Worm (Caenorhabditis elegans): ENCODE results near the gene dvc-1.

Gene dvc-1

DNA sequence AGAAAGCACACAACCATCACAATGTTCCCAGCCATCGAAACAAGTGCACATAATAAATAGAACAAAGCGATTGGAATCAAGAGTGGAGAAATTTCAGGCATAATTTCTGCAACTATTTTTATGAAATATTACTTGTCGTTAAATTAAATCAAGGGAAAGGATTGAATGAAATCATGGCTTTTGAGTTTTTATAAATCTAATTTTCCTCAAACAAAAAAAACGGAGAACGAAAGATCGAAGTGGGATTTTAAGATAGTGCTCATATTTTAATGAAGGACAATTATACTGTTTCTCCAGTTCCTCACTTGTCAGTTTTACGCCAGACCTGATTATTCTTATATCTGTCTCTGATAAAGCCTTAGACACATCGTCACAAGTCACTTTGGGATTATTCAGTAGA lies 13.3 kb upstream of the dvc-1 start, which contains the start of gene srsx-33:
srsx-33 (minus strand) TSS at position 101 of the 400 bp plus-strand sequence.
- TF ChIP-seq drap-1 (GFP tag; optimal IDR thresholded peaks at IDR 0.05) (no peak), ztf-11 (tag; optimal IDR thresholded peaks at IDR 0.05) (no peak), mls-2 (tag; optimal IDR thresholded peaks at IDR 0.05) (no peak), nhr-2 (tag; optimal IDR thresholded peaks at IDR 0.05) (no peak), unc-120 (tag; optimal IDR thresholded peaks at IDR 0.05; ENCODE audit: poor library complexity, severe bottlenecking) (no peak), pha-4 (tag; optimal IDR thresholded peaks at IDR 0.05) (no peak), ham-2 (GFP tag; optimal IDR thresholded peaks at IDR 0.05) (no peak), ceh-43 (GFP tag; optimal IDR thresholded peaks at IDR 0.05) (no peak), ceh-83 (GFP tag; optimal IDR thresholded peaks at IDR 0.05) (no peak), M03D4.4 (tag; optimal IDR thresholded peaks at IDR 0.05) (no peak), hlh-1 (tag; optimal IDR thresholded peaks at IDR 0.05) (no peak)

DNA sequence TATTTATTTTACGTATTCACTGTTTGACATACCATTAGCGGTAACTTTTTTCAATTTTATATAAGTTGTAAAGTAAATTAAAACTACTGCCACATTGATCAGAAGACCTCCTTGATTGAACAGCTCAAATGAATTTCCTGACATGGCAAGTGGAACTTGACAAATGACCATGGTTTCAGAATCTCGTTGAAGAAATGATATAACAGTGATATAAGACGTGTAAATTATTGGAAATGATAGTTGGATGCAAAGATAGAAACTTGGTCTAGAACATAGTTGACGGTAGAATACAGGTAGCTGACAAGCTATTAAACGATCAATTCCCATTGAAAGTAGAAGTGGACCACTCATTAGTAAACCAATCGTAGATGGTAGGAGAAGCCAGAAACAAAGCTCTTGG lies 12.7 kb upstream of the dvc-1 start:
- TF ChIP-seq sptf-1 (tag; optimal IDR thresholded peaks at IDR 0.05) = no peak
- no peak for TF ChIP-seq ham-2 (GFP tag; optimal IDR thresholded peaks at IDR 0.05)
- no peak for TF ChIP-seq elt-3 (tag; optimal IDR thresholded peaks at IDR 0.05)
- no peak for TF ChIP-seq unc-62 (GFP tag; optimal IDR thresholded peaks at IDR 0.05)
- no peak for TF ChIP-seq tbx-8 (GFP tag; optimal IDR thresholded peaks at IDR 0.05)
- no peak for TF ChIP-seq nhr-12 (tag; optimal IDR thresholded peaks at IDR 0.05)
- TF ChIP-seq ztf-11 (tag; optimal IDR thresholded peaks at IDR 0.05) = no peak
- TF ChIP-seq nhr-2 (tag; optimal IDR thresholded peaks at IDR 0.05) = no peak
- TF ChIP-seq nhr-76 (tag; optimal IDR thresholded peaks at IDR 0.05) = no peak
- TF ChIP-seq ceh-83 (GFP tag; optimal IDR thresholded peaks at IDR 0.05) = no peak
- TF ChIP-seq pha-4 (tag; optimal IDR thresholded peaks at IDR 0.05) = no peak
- TF ChIP-seq unc-120 (tag; optimal IDR thresholded peaks at IDR 0.05; ENCODE audit: poor library complexity, severe bottlenecking) = no peak
- TF ChIP-seq hlh-1 (tag; optimal IDR thresholded peaks at IDR 0.05) = no peak
- TF ChIP-seq ces-1 (GFP tag; optimal IDR thresholded peaks at IDR 0.05) = no peak
- TF ChIP-seq lin-13 (tag; optimal IDR thresholded peaks at IDR 0.05) = no peak
- no peak for TF ChIP-seq drap-1 (GFP tag; optimal IDR thresholded peaks at IDR 0.05)
- no peak for TF ChIP-seq ceh-43 (GFP tag; optimal IDR thresholded peaks at IDR 0.05)
- TF ChIP-seq elt-1 (tag; optimal IDR thresholded peaks at IDR 0.05; ENCODE audit: borderline replicate concordance, insufficient read depth) = no peak
- no peak for TF ChIP-seq mep-1 (tag; optimal IDR thresholded peaks at IDR 0.05)

DNA sequence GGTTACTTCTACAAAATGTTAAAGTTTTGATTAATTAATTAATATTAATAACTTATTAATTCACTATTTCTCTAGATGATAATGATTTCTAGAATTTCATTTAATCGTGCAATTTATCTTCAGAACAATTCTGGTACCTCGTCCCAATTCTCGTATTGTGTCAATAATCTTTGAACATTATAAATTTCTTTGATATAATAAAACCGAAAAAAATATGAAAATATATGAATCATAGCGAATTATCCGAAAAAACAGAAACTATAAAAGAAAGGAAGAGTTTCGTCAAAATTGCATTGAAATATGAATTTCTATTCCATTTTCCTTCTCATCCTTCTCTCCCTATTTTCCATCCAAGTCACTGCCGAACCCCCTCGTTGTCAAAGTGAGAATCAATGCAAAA lies 11.6 kb upstream of the dvc-1 start, which contains the start of gene T19B10.12:
T19B10.12 (plus strand) TSS at position 301 of the 400 bp plus-strand sequence.
- TF ChIP-seq lin-32 (GFP tag; optimal IDR thresholded peaks at IDR 0.05) (no peak), snpc-4 (tag; optimal IDR thresholded peaks at IDR 0.05) (no peak), elt-3 (tag; optimal IDR thresholded peaks at IDR 0.05) (no peak), elt-1 (tag; optimal IDR thresholded peaks at IDR 0.05; ENCODE audit: borderline replicate concordance, insufficient read depth) (no peak), nhr-12 (tag; optimal IDR thresholded peaks at IDR 0.05) (no peak), mls-2 (tag; optimal IDR thresholded peaks at IDR 0.05) (no peak), unc-39 (tag; optimal IDR thresholded peaks at IDR 0.05) (no peak), sptf-1 (tag; optimal IDR thresholded peaks at IDR 0.05) (no peak), flh-1 (GFP tag; optimal IDR thresholded peaks at IDR 0.05) (no peak), tbx-8 (GFP tag; optimal IDR thresholded peaks at IDR 0.05) (no peak), ztf-11 (tag; optimal IDR thresholded peaks at IDR 0.05) (no peak), blmp-1 (tag; optimal IDR thresholded peaks at IDR 0.05) (no peak), ceh-83 (GFP tag; optimal IDR thresholded peaks at IDR 0.05) (no peak)

DNA sequence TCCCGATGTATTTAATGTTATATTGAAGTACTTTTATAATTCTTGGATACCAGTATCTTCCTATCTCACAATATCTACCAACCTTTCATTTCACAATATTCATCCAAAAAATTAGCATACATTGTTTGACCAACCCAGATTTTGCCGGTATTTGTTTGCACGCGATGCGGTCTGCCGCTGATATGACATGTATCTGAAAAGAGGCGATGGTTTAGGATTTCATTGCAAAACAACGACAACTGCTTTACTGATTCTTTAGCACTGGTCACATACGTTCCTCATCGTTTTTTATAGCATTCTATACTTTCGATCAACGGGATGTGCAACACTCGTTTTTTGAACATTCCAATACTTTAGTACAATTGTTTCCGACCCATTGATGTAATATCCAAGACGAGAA lies 8.7 kb upstream of the dvc-1 start, which contains the start of gene mam-4:
mam-4 (plus strand) TSS at position 301 of the 400 bp plus-strand sequence.
- TF ChIP-seq nhr-237 (tag; optimal IDR thresholded peaks at IDR 0.05) (no peak), ham-2 (GFP tag; optimal IDR thresholded peaks at IDR 0.05) (no peak), unc-120 (tag; optimal IDR thresholded peaks at IDR 0.05; ENCODE audit: poor library complexity, severe bottlenecking) (no peak), ceh-83 (GFP tag; optimal IDR thresholded peaks at IDR 0.05) (no peak), nhr-28 (tag; optimal IDR thresholded peaks at IDR 0.05) (no peak), drap-1 (GFP tag; optimal IDR thresholded peaks at IDR 0.05) (no peak), mab-5 (tag; optimal IDR thresholded peaks at IDR 0.05) (no peak), ztf-11 (tag; optimal IDR thresholded peaks at IDR 0.05) (no peak), blmp-1 (tag; optimal IDR thresholded peaks at IDR 0.05) (no peak), cnd-1 (tag; optimal IDR thresholded peaks at IDR 0.05) (no peak), pha-4 (tag; optimal IDR thresholded peaks at IDR 0.05) (no peak)

DNA sequence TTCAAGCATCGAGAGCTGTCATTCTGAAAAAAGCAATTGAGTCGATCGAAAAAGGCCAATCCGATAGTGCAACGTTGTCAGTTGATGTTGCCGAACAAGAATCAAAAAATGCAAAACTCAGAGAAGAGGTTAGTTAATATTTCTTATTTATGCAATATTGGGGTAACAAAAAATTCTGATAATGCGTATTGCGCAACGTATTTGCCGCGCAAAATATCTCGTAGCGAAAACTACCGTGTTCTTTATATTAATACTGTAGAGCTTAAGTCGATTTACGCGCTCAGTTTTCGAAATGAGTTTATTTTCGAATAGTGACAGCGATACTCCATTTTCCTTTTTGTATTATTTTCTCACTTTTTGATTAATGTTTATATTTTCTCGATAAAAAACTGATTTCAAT lies 5.9 kb upstream of the dvc-1 start:
- TF ChIP-seq lin-13 (tag; optimal IDR thresholded peaks at IDR 0.05) (no peak), zip-8 (tag; optimal IDR thresholded peaks at IDR 0.05) (peak; percentile 59), bed-3 (GFP tag; optimal IDR thresholded peaks at IDR 0.05) (no peak)
